Fruit fly (Drosophila melanogaster) whole organism, embryonic: ENCODE results near the gene Sytbeta.

Source experiments
- ATbp ChIP-seq: fragments of 200-800 bp; sonication (Bioruptor generic); optimal IDR thresholded peaks from 2 replicates; lab custom pipeline; 2017; ENCODE audit warnings: missing biosample characterization, mild to moderate bottlenecking, missing genetic modification characterization, missing genetic modification reagents
- Awh ChIP-seq: fragments of 200-800 bp; sonication (Bioruptor generic); IDR thresholded peaks from 2 replicates; pipeline ENCODE4, ENCODE4 v1.3.6; 2022; ENCODE audit warnings: missing biosample characterization, missing genetic modification characterization
- CG11696 ChIP-seq: fragments of 200-800 bp; sonication (Bioruptor generic); IDR thresholded peaks from 2 replicates; pipeline ENCODE4 v1.3.6; 2022; ENCODE audit warnings: missing biosample characterization, missing genetic modification characterization
- CG13624 ChIP-seq: fragments of 200-800 bp; sonication (Bioruptor generic); optimal IDR thresholded peaks from 2 replicates; lab custom pipeline; 2016; ENCODE audit warnings: missing biosample characterization, missing genetic modification characterization
- CG13894 ChIP-seq: fragments of 200-800 bp; sonication (Bioruptor generic); optimal IDR thresholded peaks from 3 replicates; lab custom pipeline; 2018; ENCODE audit warnings: missing biosample characterization, mild to moderate bottlenecking, missing genetic modification characterization, moderate library complexity
- CG15073 ChIP-seq: fragments of 200-800 bp; sonication (Bioruptor generic); optimal IDR thresholded peaks from 2 replicates; lab custom pipeline; 2016; ENCODE audit warnings: missing biosample characterization, missing genetic modification characterization
- CG15479 ChIP-seq: fragments of 200-800 bp; sonication (Bioruptor generic); optimal IDR thresholded peaks from 3 replicates; lab custom pipeline; 2019; ENCODE audit warnings: missing biosample characterization, mild to moderate bottlenecking, missing genetic modification characterization, moderate library complexity
- CG1603 ChIP-seq: fragments of 200-800 bp; sonication (Bioruptor generic); optimal IDR thresholded peaks from 2 replicates; lab custom pipeline; 2019; ENCODE audit warnings: missing biosample characterization, mild to moderate bottlenecking, missing genetic modification characterization, moderate library complexity
- CG18011 ChIP-seq: fragments of 200-800 bp; sonication (Bioruptor generic); optimal IDR thresholded peaks from 2 replicates; lab custom pipeline; 2017; ENCODE audit warnings: missing biosample characterization, missing genetic modification characterization, mild to moderate bottlenecking, moderate library complexity, missing genotype
- CG31388 ChIP-seq: fragments of 200-800 bp; sonication (Bioruptor generic); optimal IDR thresholded peaks from 2 replicates; lab custom pipeline; 2016; ENCODE audit warnings: missing biosample characterization, missing genetic modification characterization
- CG32532 ChIP-seq: fragments of 200-800 bp; sonication (Bioruptor generic); IDR thresholded peaks from 2 replicates; pipeline ENCODE4 v1.3.6; 2022; ENCODE audit warnings: missing biosample characterization, missing genetic modification characterization
- CG32767 ChIP-seq: fragments of 200-800 bp; sonication (Bioruptor generic); IDR thresholded peaks from 2 replicates; pipeline ENCODE4 v1.3.6; 2022; ENCODE audit warnings: missing biosample characterization, missing genetic modification characterization
- CG34224 ChIP-seq: fragments of 200-800 bp; sonication (Bioruptor generic); IDR thresholded peaks from 3 replicates; pipeline ENCODE4 v1.3.6; 2022; ENCODE audit warnings: missing biosample characterization, missing genetic modification characterization; ENCODE audit not compliant: partially characterized antibody
- CG34376 ChIP-seq: fragments of 200-800 bp; sonication (Bioruptor generic); optimal IDR thresholded peaks from 2 replicates; lab custom pipeline; 2018; ENCODE audit warnings: missing biosample characterization, mild to moderate bottlenecking, missing genetic modification characterization
- CG3726 ChIP-seq: fragments of 200-800 bp; sonication (Bioruptor generic); IDR thresholded peaks from 3 replicates; pipeline ENCODE4, ENCODE4 v1.3.6; 2022; ENCODE audit warnings: missing biosample characterization, missing genetic modification characterization
- CG3995 ChIP-seq: fragments of 200-800 bp; sonication (Bioruptor generic); optimal IDR thresholded peaks from 3 replicates; lab custom pipeline; 2016; ENCODE audit warnings: missing biosample characterization, missing genetic modification characterization
- CG5180 ChIP-seq: fragments of 200-800 bp; sonication (Bioruptor generic); optimal IDR thresholded peaks from 3 replicates; lab custom pipeline; 2017; ENCODE audit warnings: missing biosample characterization, missing genetic modification characterization, mild to moderate bottlenecking, moderate library complexity, missing genetic modification reagents
- CG6765 ChIP-seq: fragments of 200-800 bp; sonication (Bioruptor generic); optimal IDR thresholded peaks from 3 replicates; lab custom pipeline; 2017; ENCODE audit warnings: missing biosample characterization, mild to moderate bottlenecking, missing genetic modification characterization
- CG7271 ChIP-seq: fragments of 200-800 bp; sonication (Bioruptor generic); optimal IDR thresholded peaks from 2 replicates; lab custom pipeline; 2018; ENCODE audit warnings: missing biosample characterization, mild to moderate bottlenecking, missing genetic modification characterization, moderate library complexity
- CG8765 ChIP-seq: fragments of 200-800 bp; sonication (Bioruptor generic); IDR thresholded peaks from 2 replicates; pipeline ENCODE4 v1.3.6; 2022; ENCODE audit warnings: missing biosample characterization, missing genetic modification characterization
- Camta ChIP-seq: fragments of 200-800 bp; sonication (Bioruptor generic); optimal IDR thresholded peaks from 2 replicates; lab custom pipeline; 2016; ENCODE audit warnings: missing biosample characterization, missing genetic modification characterization
- CrebB ChIP-seq: fragments of 200-800 bp; sonication (Bioruptor generic); optimal IDR thresholded peaks from 3 replicates; lab custom pipeline; 2018; ENCODE audit warnings: missing biosample characterization, mild to moderate bottlenecking, missing genetic modification characterization
- Dek ChIP-seq: fragments of 200-800 bp; sonication (Bioruptor generic); optimal IDR thresholded peaks from 3 replicates; lab custom pipeline; 2019; ENCODE audit warnings: missing biosample characterization, mild to moderate bottlenecking, missing genetic modification characterization, moderate library complexity
- Drgx ChIP-seq: fragments of 200-800 bp; sonication (Bioruptor generic); IDR thresholded peaks from 2 replicates; pipeline ENCODE4 v1.3.6; 2022; ENCODE audit warnings: missing biosample characterization, missing genetic modification characterization
- E2f2 ChIP-seq: fragments of 200-800 bp; sonication (Bioruptor generic); IDR thresholded peaks from 2 replicates; pipeline ENCODE4 v1.3.6; 2022; ENCODE audit warnings: missing biosample characterization, missing genetic modification characterization
- Fer2 ChIP-seq: fragments of 200-800 bp; sonication (Bioruptor generic); optimal IDR thresholded peaks from 2 replicates; lab custom pipeline; 2018; ENCODE audit warnings: missing biosample characterization, mild to moderate bottlenecking, missing genetic modification characterization, moderate library complexity
- H2.0 ChIP-seq: fragments of 200-800 bp; sonication (Bioruptor generic); IDR thresholded peaks from 2 replicates; pipeline ENCODE4 v1.3.6; 2022; ENCODE audit warnings: missing biosample characterization, missing genetic modification characterization
- HLH54F ChIP-seq: fragments of 200-800 bp; sonication (Bioruptor generic); optimal IDR thresholded peaks from 3 replicates; lab custom pipeline; 2016; ENCODE audit warnings: missing biosample characterization, missing genetic modification characterization
- HmgD ChIP-seq: fragments of 200-800 bp; sonication (Bioruptor generic); optimal IDR thresholded peaks from 3 replicates; lab custom pipeline; 2016; ENCODE audit warnings: missing biosample characterization, missing genetic modification characterization
- Hr3 ChIP-seq: fragments of 200-800 bp; sonication (Bioruptor generic); optimal IDR thresholded peaks from 3 replicates; lab custom pipeline; 2016; ENCODE audit warnings: missing biosample characterization, missing genetic modification characterization
- Myb ChIP-seq: fragments of 200-800 bp; sonication (Bioruptor generic); optimal IDR thresholded peaks from 2 replicates; lab custom pipeline; 2016; ENCODE audit warnings: missing biosample characterization, missing genetic modification characterization
- NC2α ChIP-seq: fragments of 200-800 bp; sonication (Bioruptor generic); optimal IDR thresholded peaks from 2 replicates; lab custom pipeline; 2016; ENCODE audit warnings: missing biosample characterization, missing genetic modification characterization
- NK7.1 ChIP-seq: fragments of 200-800 bp; sonication (Bioruptor generic); optimal IDR thresholded peaks from 3 replicates; lab custom pipeline; 2016; ENCODE audit warnings: missing biosample characterization, missing genetic modification characterization
- ac ChIP-seq: fragments of 200-800 bp; sonication (Bioruptor generic); optimal IDR thresholded peaks from 3 replicates; lab custom pipeline; 2017; ENCODE audit warnings: missing biosample characterization, mild to moderate bottlenecking, missing genetic modification characterization
- aop ChIP-seq: fragments of 200-800 bp; sonication (Bioruptor generic); IDR thresholded peaks from 2 replicates; pipeline ENCODE4 v1.3.6; 2022; ENCODE audit warnings: missing biosample characterization, missing genetic modification characterization
- az2 ChIP-seq: fragments of 200-800 bp; sonication (Bioruptor generic); optimal IDR thresholded peaks from 3 replicates; lab custom pipeline; 2016; ENCODE audit warnings: missing biosample characterization, missing genetic modification characterization
- btn ChIP-seq: fragments of 200-800 bp; sonication (Bioruptor generic); optimal IDR thresholded peaks from 2 replicates; lab custom pipeline; 2016; ENCODE audit warnings: missing biosample characterization, missing genetic modification characterization
- cas ChIP-seq: fragments of 200-800 bp; sonication (Bioruptor generic); IDR thresholded peaks from 2 replicates; pipeline ENCODE4 v1.3.6; 2022; ENCODE audit warnings: missing biosample characterization, missing genetic modification characterization
- chm ChIP-seq: fragments of 200-800 bp; sonication (Bioruptor generic); IDR thresholded peaks from 2 replicates; pipeline ENCODE4 v1.3.6; 2022; ENCODE audit warnings: missing biosample characterization, missing genetic modification characterization
- da ChIP-seq: fragments of 200-800 bp; sonication (Bioruptor generic); optimal IDR thresholded peaks from 2 replicates; lab custom pipeline; 2016; ENCODE audit warnings: missing biosample characterization, missing genetic modification characterization
- dmrt99B ChIP-seq: fragments of 200-800 bp; sonication (Bioruptor generic); optimal IDR thresholded peaks from 2 replicates; lab custom pipeline; 2018; ENCODE audit warnings: missing biosample characterization, mild to moderate bottlenecking, missing genetic modification characterization, moderate library complexity
- exex ChIP-seq: fragments of 200-800 bp; sonication (Bioruptor generic); optimal IDR thresholded peaks from 4 replicates; lab custom pipeline; 2018; ENCODE audit warnings: missing biosample characterization, mild to moderate bottlenecking, missing genetic modification characterization, moderate library complexity
- fru ChIP-seq: fragments of >200 bp; optimal IDR thresholded peaks from 2 replicates; lab custom pipeline; 2017
- fu2 ChIP-seq: fragments of 200-800 bp; sonication (Bioruptor generic); optimal IDR thresholded peaks from 2 replicates; lab custom pipeline; 2016; ENCODE audit warnings: missing biosample characterization, missing genetic modification characterization
- ind ChIP-seq: fragments of 200-800 bp; sonication (Bioruptor generic); optimal IDR thresholded peaks from 3 replicates; lab custom pipeline; 2016; ENCODE audit warnings: missing biosample characterization, missing genetic modification characterization
- repo ChIP-seq: fragments of 200-800 bp; sonication (Bioruptor generic); optimal IDR thresholded peaks from 2 replicates; lab custom pipeline; 2016; ENCODE audit warnings: missing biosample characterization, missing genetic modification characterization
- sisA ChIP-seq: fragments of 200-800 bp; sonication (Bioruptor generic); IDR thresholded peaks from 2 replicates; pipeline ENCODE4 v1.3.6; 2022; ENCODE audit warnings: missing biosample characterization, missing genetic modification characterization
- sr ChIP-seq: fragments of 200-800 bp; sonication (Bioruptor generic); IDR thresholded peaks from 3 replicates; pipeline ENCODE4 v1.3.6; 2022; ENCODE audit warnings: missing biosample characterization, missing genetic modification characterization
- stc ChIP-seq: fragments of 200-800 bp; sonication (Bioruptor generic); IDR thresholded peaks from 2 replicates; pipeline ENCODE4 v1.3.6; 2022; ENCODE audit warnings: missing biosample characterization, missing genetic modification characterization
- tll ChIP-seq, 2 experiments: fragments of 200-800 bp in 1 of 2; fragments of >200 bp in 1 of 2; sonication (Bioruptor generic) in 1 of 2; optimal IDR thresholded peaks; 2 replicates each; lab custom pipeline; 2017 to 2019; ENCODE audit warnings: missing biosample characterization in 2 of 2, missing genetic modification characterization in 2 of 2, mild to moderate bottlenecking in 1 of 2, moderate library complexity in 1 of 2
- trem ChIP-seq: fragments of 200-800 bp; optimal IDR thresholded peaks from 3 replicates; lab custom pipeline; 2019; ENCODE audit warnings: missing biosample characterization, mild to moderate bottlenecking, missing genetic modification characterization, moderate library complexity
- trh ChIP-seq: fragments of 200-800 bp; sonication (Bioruptor generic); optimal IDR thresholded peaks from 2 replicates; lab custom pipeline; 2016; ENCODE audit warnings: missing biosample characterization, missing genetic modification characterization
- tup ChIP-seq: fragments of 200-800 bp; sonication (Bioruptor generic); optimal IDR thresholded peaks from 2 replicates; lab custom pipeline; 2016; ENCODE audit warnings: missing biosample characterization, mild to moderate bottlenecking, missing genetic modification characterization, moderate library complexity

Sytbeta gene

DNA sequence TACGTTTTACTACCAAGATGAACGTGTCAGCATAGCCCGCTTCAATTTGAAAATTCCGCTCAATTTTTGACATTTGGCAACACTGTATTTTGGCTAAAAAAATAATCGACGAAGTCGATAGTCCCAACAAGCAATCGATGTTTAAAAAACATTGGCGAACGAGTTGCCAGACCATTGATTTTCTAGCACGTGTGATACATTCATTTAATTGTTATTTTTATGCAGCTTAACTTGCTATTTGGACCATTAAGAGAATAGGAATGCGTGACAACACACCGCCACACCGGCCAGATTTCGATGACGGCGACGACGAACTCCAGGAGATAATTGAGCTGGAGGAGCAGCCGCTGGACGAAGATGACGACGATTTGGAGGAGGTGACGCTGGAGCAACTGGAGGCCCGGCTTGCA, 82.1 kb downstream of the Sytbeta start, which contains the start of gene CG5114 (continued):
- peak; percentile 38 for TF ChIP-seq HmgD (GFP tag; lab: Kevin White, UChicago)
- TF ChIP-seq fru (lab: Kevin White, UChicago), result no peak
- TF ChIP-seq aop (GFP tag; lab: Robert Waterston, UW), result no peak
- TF ChIP-seq CG5180 (GFP tag; lab: Kevin White, UChicago), result no peak
- TF ChIP-seq CG18011 (GFP tag; lab: Kevin White, UChicago), result peak; percentile 42
- TF ChIP-seq sr (GFP tag; lab: Robert Waterston, UW), result no peak
- peak; percentile 93 for TF ChIP-seq CG34224
- TF ChIP-seq Dek (tag; lab: Kevin White, UChicago), result no peak
- no peak for TF ChIP-seq CG32767
- TF ChIP-seq CrebB (tag; lab: Kevin White, UChicago), result peak; percentile 55
- TF ChIP-seq Hr3, result no peak
- TF ChIP-seq CG15479 (GFP tag; lab: Kevin White, UChicago), result no peak
- peak; percentile 4 for TF ChIP-seq NK7.1 (GFP tag; lab: Kevin White, UChicago)
- peak; percentile 65 for TF ChIP-seq CG13894 (tag; lab: Kevin White, UChicago)
- TF ChIP-seq Fer2 (tag; lab: Kevin White, UChicago), result no peak
- TF ChIP-seq CG7271 (tag; lab: Kevin White, UChicago), result no peak
- TF ChIP-seq E2f2, result peak; percentile 100
- TF ChIP-seq CG34376 (GFP tag; lab: Kevin White, UChicago), result peak; percentile 19
- no peak for TF ChIP-seq tll (GFP tag; optimal IDR thresholded peaks at IDR 0.05; lab: Kevin White, UChicago)
- TF ChIP-seq CG11696 (GFP tag; lab: Robert Waterston, UW), result no peak
- no peak for TF ChIP-seq CG15073 (GFP tag; lab: Kevin White, UChicago)
- TF ChIP-seq stc, result no peak
- peak; percentile 24 for TF ChIP-seq fu2 (GFP tag; lab: Kevin White, UChicago)
- no peak for TF ChIP-seq sisA (GFP tag; lab: Robert Waterston, UW)
- peak; percentile 88 for TF ChIP-seq CG1603 (tag; lab: Kevin White, UChicago)
- TF ChIP-seq da (GFP tag; lab: Kevin White, UChicago), result no peak
- TF ChIP-seq trh (GFP tag; lab: Kevin White, UChicago), result no peak
- no peak for TF ChIP-seq chm (GFP tag; lab: Robert Waterston, UW)
- peak; percentile 9 for TF ChIP-seq NC2α (GFP tag; lab: Kevin White, UChicago)
- TF ChIP-seq Camta (GFP tag; lab: Kevin White, UChicago), result peak; percentile 51
- TF ChIP-seq trem (tag; lab: Kevin White, UChicago), result peak; percentile 86
- TF ChIP-seq CG3726 (GFP tag; lab: Robert Waterston, UW), result no peak
- peak; percentile 55; the same call in 1 of the 2 replicates for TF ChIP-seq H2.0 (GFP tag; lab: Robert Waterston, UW)
- TF ChIP-seq Drgx (GFP tag; lab: Robert Waterston, UW), result no peak
- no peak for TF ChIP-seq CG8765 (GFP tag; lab: Robert Waterston, UW)
- peak; percentile 45 for TF ChIP-seq repo (GFP tag; lab: Kevin White, UChicago)
- TF ChIP-seq ATbp (GFP tag; lab: Kevin White, UChicago), result no peak
- TF ChIP-seq az2 (GFP tag; lab: Kevin White, UChicago), result peak; percentile 34
- TF ChIP-seq ind, result peak; percentile 36
- no peak for TF ChIP-seq CG31388
- no peak for TF ChIP-seq tup
- TF ChIP-seq CG6765 (GFP tag; lab: Kevin White, UChicago), result no peak
- TF ChIP-seq Myb (GFP tag; lab: Kevin White, UChicago), result peak; percentile 67
- no peak for TF ChIP-seq cas (GFP tag; lab: Robert Waterston, UW)
- peak; percentile 74 for TF ChIP-seq CG13624
- peak; percentile 74 for TF ChIP-seq CG3995 (GFP tag; lab: Kevin White, UChicago)
- no peak for TF ChIP-seq btn (GFP tag; lab: Kevin White, UChicago)
- no peak for TF ChIP-seq Awh (GFP tag; lab: Robert Waterston, UW)
- peak; percentile 6 for TF ChIP-seq CG32532 (GFP tag; lab: Robert Waterston, UW)
- peak; percentile 36 for TF ChIP-seq HLH54F (GFP tag; lab: Kevin White, UChicago)
- peak; percentile 41 for TF ChIP-seq exex (tag; lab: Kevin White, UChicago)
- TF ChIP-seq ac (GFP tag; lab: Kevin White, UChicago), result no peak
- TF ChIP-seq dmrt99B, result no peak
